Worm (Caenorhabditis elegans) whole organism, L3 larva: ENCODE measurements around the gene F10D2.8.

Experiments used
- R02D3.7 ChIP-seq: fragments of 150-350 bp; optimal IDR thresholded peaks from 2 replicates; lab custom pipeline; 2014; ENCODE audit warnings: missing biosample characterization, missing genetic modification characterization
- ZK546.5 ChIP-seq: sonication (generic microtip); optimal IDR thresholded peaks from 2 replicates; lab custom pipeline; 2017; ENCODE audit warnings: missing biosample characterization, missing genetic modification characterization
- aly-2 ChIP-seq: fragments of 150-350 bp; optimal IDR thresholded peaks from 2 replicates; lab custom pipeline; 2014; ENCODE audit warnings: missing biosample characterization, missing genetic modification characterization
- ama-1 ChIP-seq: fragments of 150-350 bp; optimal IDR thresholded peaks from 2 replicates; lab custom pipeline; 2018
- ceh-16 ChIP-seq: sonication (generic microtip); optimal IDR thresholded peaks from 2 replicates; lab custom pipeline; 2017; ENCODE audit warnings: missing biosample characterization, missing genetic modification characterization
- ceh-28 ChIP-seq: fragments of 150-350 bp; optimal IDR thresholded peaks from 2 replicates; lab custom pipeline; 2014; ENCODE audit warnings: missing biosample characterization, missing genetic modification reagents, missing genetic modification characterization
- ceh-82 ChIP-seq: fragments of 150-350 bp; optimal IDR thresholded peaks from 2 replicates; lab custom pipeline; 2014; ENCODE audit warnings: missing biosample characterization, missing genetic modification characterization
- ceh-9 ChIP-seq: sonication (generic microtip); optimal IDR thresholded peaks from 2 replicates; lab custom pipeline; 2018; ENCODE audit warnings: missing biosample characterization, missing genetic modification characterization
- elt-2 ChIP-seq: sonication (generic microtip); optimal IDR thresholded peaks from 2 replicates; lab custom pipeline; 2016; ENCODE audit warnings: missing genetic modification reagents, mild to moderate bottlenecking, missing genetic modification characterization, missing compliant biosample characterization
- elt-3 ChIP-seq, 3 experiments: fragments of 150-350 bp in 1 of 3; sonication (generic microtip) in 2 of 3; optimal IDR thresholded peaks; 2 replicates in 2 of 3; 4 replicates in 1 of 3; lab custom pipeline; 2014 to 2017; ENCODE audit warnings: missing biosample characterization in 3 of 3, missing genetic modification characterization in 3 of 3
- fkh-10 ChIP-seq: sonication (generic microtip); optimal IDR thresholded peaks from 2 replicates; lab custom pipeline; 2017; ENCODE audit warnings: missing biosample characterization, missing genetic modification reagents, missing genetic modification characterization
- fkh-2 ChIP-seq: fragments of 150-350 bp; optimal IDR thresholded peaks from 2 replicates; lab custom pipeline; 2014; ENCODE audit warnings: missing biosample characterization, missing genetic modification reagents, missing genetic modification characterization
- fos-1 ChIP-seq: fragments of 150-350 bp; optimal IDR thresholded peaks from 2 replicates; lab custom pipeline; 2014; ENCODE audit warnings: missing biosample characterization, missing genetic modification characterization
- hmg-11 ChIP-seq: sonication (generic microtip); optimal IDR thresholded peaks from 2 replicates; lab custom pipeline; 2016; ENCODE audit warnings: missing genetic modification characterization, missing compliant biosample characterization
- jun-1 ChIP-seq: fragments of 150-350 bp; optimal IDR thresholded peaks from 2 replicates; lab custom pipeline; 2014; ENCODE audit warnings: missing biosample characterization, missing genetic modification reagents, missing genetic modification characterization
- lin-39 ChIP-seq: fragments of 150-350 bp; optimal IDR thresholded peaks from 2 replicates; lab custom pipeline; 2018; ENCODE audit warnings: missing biosample characterization, missing genetic modification reagents, missing genetic modification characterization
- lsy-12 ChIP-seq: sonication (generic microtip); optimal IDR thresholded peaks from 2 replicates; lab custom pipeline; 2016; ENCODE audit warnings: mild to moderate bottlenecking, missing genetic modification characterization, missing compliant biosample characterization
- mdl-1 ChIP-seq: fragments of 150-350 bp; optimal IDR thresholded peaks from 2 replicates; lab custom pipeline; 2014; ENCODE audit warnings: missing biosample characterization, missing genetic modification characterization
- nfya-1 ChIP-seq: sonication (generic microtip); optimal IDR thresholded peaks from 2 replicates; lab custom pipeline; 2017; ENCODE audit warnings: missing genetic modification characterization, mild to moderate bottlenecking, missing compliant biosample characterization, antibody characterized with exemption, moderate library complexity; ENCODE audit not compliant: insufficient read depth
- nhr-12 ChIP-seq: fragments of 150-350 bp; optimal IDR thresholded peaks from 2 replicates; lab custom pipeline; 2014; ENCODE audit warnings: missing biosample characterization, missing genetic modification characterization
- nhr-23 ChIP-seq: fragments of 150-350 bp; optimal IDR thresholded peaks from 2 replicates; lab custom pipeline; 2014; ENCODE audit warnings: missing biosample characterization, missing genetic modification reagents, missing genetic modification characterization
- nhr-237 ChIP-seq: fragments of 150-350 bp; optimal IDR thresholded peaks from 2 replicates; lab custom pipeline; 2014; ENCODE audit warnings: missing biosample characterization, missing genetic modification characterization
- nhr-25 ChIP-seq: sonication (generic microtip); optimal IDR thresholded peaks from 2 replicates; lab custom pipeline; 2017; ENCODE audit warnings: missing biosample characterization, missing genetic modification characterization
- nhr-28 ChIP-seq: fragments of 150-350 bp; optimal IDR thresholded peaks from 2 replicates; lab custom pipeline; 2014; ENCODE audit warnings: missing biosample characterization, missing genetic modification characterization
- nhr-77 ChIP-seq: fragments of 150-350 bp; optimal IDR thresholded peaks from 2 replicates; lab custom pipeline; 2014; ENCODE audit warnings: missing biosample characterization, missing genetic modification characterization
- pqm-1 ChIP-seq: fragments of 150-350 bp; optimal IDR thresholded peaks from 2 replicates; lab custom pipeline; 2017; ENCODE audit warnings: missing biosample characterization, missing genetic modification characterization, inconsistent platforms
- skn-1 ChIP-seq: fragments of 150-350 bp; optimal IDR thresholded peaks from 2 replicates; lab custom pipeline; 2014; ENCODE audit warnings: missing biosample characterization, missing genetic modification characterization
- tbx-2 ChIP-seq: sonication (generic microtip); optimal IDR thresholded peaks from 2 replicates; lab custom pipeline; 2016; ENCODE audit warnings: mild to moderate bottlenecking, missing genetic modification characterization, missing compliant biosample characterization
- unc-39 ChIP-seq: sonication (generic microtip); optimal IDR thresholded peaks from 4 replicates; lab custom pipeline; 2017; ENCODE audit warnings: missing biosample characterization, missing genetic modification characterization
- unc-62 ChIP-seq: fragments of 150-350 bp; sonication (generic microtip); optimal IDR thresholded peaks from 4 replicates; lab custom pipeline; 2014; ENCODE audit warnings: missing biosample characterization, missing genetic modification reagents, missing genetic modification characterization
- zag-1 ChIP-seq: fragments of 150-350 bp; optimal IDR thresholded peaks from 2 replicates; lab custom pipeline; 2014; ENCODE audit warnings: missing biosample characterization, missing genetic modification characterization
- ztf-11 ChIP-seq: fragments of 150-350 bp; optimal IDR thresholded peaks from 2 replicates; lab custom pipeline; 2014; ENCODE audit warnings: missing biosample characterization, missing genetic modification characterization
- ztf-4 ChIP-seq: fragments of 150-350 bp; optimal IDR thresholded peaks from 2 replicates; lab custom pipeline; 2014; ENCODE audit warnings: missing biosample characterization, missing genetic modification characterization

The F10D2.8 gene

ce11 chrV:7194818-7195217 is 44.3 kb upstream of the F10D2.8 start:
- no peak for TF ChIP-seq nhr-77
- no peak for TF ChIP-seq fkh-2 (tag; lab: Kevin White, UChicago)
- no peak for TF ChIP-seq lin-39 (tag; lab: Kevin White, UChicago)
- TF ChIP-seq unc-39 (tag; lab: Kevin White, UChicago) = no peak

ce11 chrV:7193562-7193961 is 43.0 kb upstream of the F10D2.8 start, which contains the start of gene F09G2.8:
F09G2.8 (minus strand) TSS chrV:7193662.
- TF ChIP-seq ceh-82 (tag; lab: Kevin White, UChicago) = no peak
- no peak for TF ChIP-seq zag-1 (tag; lab: Kevin White, UChicago)
- TF ChIP-seq nhr-25 (tag; lab: Kevin White, UChicago) = no peak
- no peak for TF ChIP-seq nhr-237 (tag; lab: Kevin White, UChicago)
- TF ChIP-seq hmg-11 (tag; lab: Kevin White, UChicago) = no peak
- TF ChIP-seq elt-2 (tag; lab: Kevin White, UChicago) = no peak

- TF ChIP-seq ZK546.5 (tag; lab: Kevin White, UChicago) (no peak), elt-2 (tag; lab: Kevin White, UChicago) (peak; percentile 29)
- TF ChIP-seq, all 47 proteins: peak for 1
Measured at ce11 chrV:7187295-7187694, 36.8 kb upstream of the F10D2.8 start.

ce11 chrV:7186599-7186998 is 36.1 kb upstream of the F10D2.8 start:
- TF ChIP-seq fkh-10 (GFP tag; lab: Kevin White, UChicago) (no peak), pqm-1 (tag; lab: Kevin White, UChicago) (peak; percentile 77), nhr-28 (tag; lab: Kevin White, UChicago) (no peak), nhr-25 (tag; lab: Kevin White, UChicago) (no peak), fos-1 (tag; lab: Kevin White, UChicago) (no peak), elt-2 (tag; lab: Kevin White, UChicago) (peak; percentile 82), skn-1 (tag; lab: Kevin White, UChicago) (no peak), R02D3.7 (tag; lab: Kevin White, UChicago) (no peak), nhr-77 (no peak), jun-1 (tag; lab: Kevin White, UChicago) (peak; percentile 73), hmg-11 (tag; lab: Kevin White, UChicago) (no peak), ceh-9 (no peak), ama-1 (no peak), elt-3 (tag; optimal IDR thresholded peaks at IDR 0.05; lab: Kevin White, UChicago) (no peak), unc-62 (GFP tag; lab: Kevin White, UChicago) (no peak), nhr-12 (tag; lab: Kevin White, UChicago) (no peak), ztf-11 (tag; lab: Kevin White, UChicago) (no peak), ztf-4 (tag; lab: Kevin White, UChicago) (no peak)
- TF ChIP-seq, all 47 proteins: peak for 3

ce11 chrV:7184549-7184948 is 34.0 kb upstream of the F10D2.8 start, which contains the start of gene pitr-5:
pitr-5 (plus strand) TSS chrV:7184849.
- TF ChIP-seq ceh-28 = no peak
- no peak for TF ChIP-seq ceh-82 (tag; lab: Kevin White, UChicago)
- TF ChIP-seq tbx-2 (tag; lab: Kevin White, UChicago) = no peak
- TF ChIP-seq elt-2 (tag; lab: Kevin White, UChicago) = no peak
- no peak for TF ChIP-seq jun-1 (tag; lab: Kevin White, UChicago)
- TF ChIP-seq fkh-10 (GFP tag; lab: Kevin White, UChicago) = no peak
- TF ChIP-seq ZK546.5 (tag; lab: Kevin White, UChicago) = no peak

ce11 chrV:7178843-7179242 is 28.3 kb upstream of the F10D2.8 start, which contains the start of gene cpsf-2:
cpsf-2 (plus strand) TSS chrV:7179172.
- TF ChIP-seq nfya-1 (tag; lab: Kevin White, UChicago) = peak; percentile 14
- peak; percentile 60 for TF ChIP-seq hmg-11 (tag; lab: Kevin White, UChicago)
- TF ChIP-seq nhr-23 (tag; lab: Kevin White, UChicago) = no peak

- no peak for TF ChIP-seq ceh-82 (tag; lab: Kevin White, UChicago)
- TF ChIP-seq ceh-16 (tag; lab: Kevin White, UChicago) = no peak
- TF ChIP-seq ZK546.5 (tag; lab: Kevin White, UChicago) = no peak
- TF ChIP-seq nhr-25 (tag; lab: Kevin White, UChicago) = no peak
- TF ChIP-seq elt-3 (tag; optimal IDR thresholded peaks at IDR 0.05; lab: Kevin White, UChicago) = no peak
- no peak for TF ChIP-seq nhr-237 (tag; lab: Kevin White, UChicago)
- TF ChIP-seq R02D3.7 (tag; lab: Kevin White, UChicago) = no peak
- no peak for TF ChIP-seq lsy-12 (tag; lab: Kevin White, UChicago)
- no peak for TF ChIP-seq aly-2 (tag; lab: Kevin White, UChicago)
- no peak for TF ChIP-seq ztf-11 (tag; lab: Kevin White, UChicago)
- no peak for TF ChIP-seq lin-39 (tag; lab: Kevin White, UChicago)
- TF ChIP-seq nhr-12 (tag; lab: Kevin White, UChicago) = no peak
- TF ChIP-seq ama-1 = no peak
- TF ChIP-seq fos-1 (tag; lab: Kevin White, UChicago) = no peak
- no peak for TF ChIP-seq skn-1 (tag; lab: Kevin White, UChicago)
- TF ChIP-seq mdl-1 (tag; lab: Kevin White, UChicago) = no peak
- no peak for TF ChIP-seq fkh-10 (GFP tag; lab: Kevin White, UChicago)
- TF ChIP-seq jun-1 (tag; lab: Kevin White, UChicago) = no peak
Measured at ce11 chrV:7175201-7175600, 24.7 kb upstream of the F10D2.8 start, which contains the start of gene lgc-39. lgc-39 (plus strand) TSS chrV:7175501.
